Worm (Caenorhabditis elegans): ENCODE results near the gene lpr-3.

lpr-3 gene

ce11 chrX:11047183-11047582 is 10.0 kb upstream of the lpr-3 start, which contains the start of gene clc-1:
Gene clc-1 (plus strand): TSS chrX:11047446.
- TF ChIP-seq T22C8.4 (GFP tag; IDR thresholded peaks at IDR 0.05) (no peak), flt-1 (GFP tag; IDR thresholded peaks at IDR 0.05) (no peak), med-1 (GFP tag; optimal IDR thresholded peaks at IDR 0.05; ENCODE audit: insufficient read depth) (no peak)

ce11 chrX:11050335-11050734 is 6.9 kb upstream of the lpr-3 start:
- no peak for TF ChIP-seq klf-2 (GFP tag; conservative IDR thresholded peaks at IDR 0.05)
- TF ChIP-seq ref-1 (GFP tag; conservative IDR thresholded peaks at IDR 0.05): no peak
- TF ChIP-seq ztf-23 (GFP tag; IDR thresholded peaks at IDR 0.05): no peak
- TF ChIP-seq flt-1 (GFP tag; IDR thresholded peaks at IDR 0.05): no peak
- no peak for TF ChIP-seq T22C8.4 (GFP tag; IDR thresholded peaks at IDR 0.05)
- TF ChIP-seq tab-1 (GFP tag; IDR thresholded peaks at IDR 0.05): no peak
- no peak for TF ChIP-seq med-1 (GFP tag; optimal IDR thresholded peaks at IDR 0.05; ENCODE audit: insufficient read depth)

DNA sequence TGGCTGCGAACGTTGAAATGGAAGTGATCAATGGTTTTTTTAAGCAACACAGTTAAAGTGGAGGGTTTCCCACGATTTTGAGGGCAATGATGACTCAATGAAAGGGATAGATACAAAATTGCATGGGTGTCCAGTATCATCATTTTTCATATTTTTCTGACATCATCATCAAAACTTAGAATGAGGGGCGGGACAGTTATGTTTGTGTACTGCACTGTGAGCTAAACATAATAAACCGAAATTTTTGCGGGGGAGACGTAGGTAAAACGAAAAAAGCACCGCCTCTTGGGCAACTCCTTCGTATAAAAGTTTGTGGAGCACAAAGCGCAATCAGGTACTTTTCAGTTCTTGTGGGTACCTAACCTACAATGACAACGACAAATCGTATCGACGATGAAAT is 3.6 kb upstream of the lpr-3 start, which contains the start of gene C09F12.2:
TSS of gene C09F12.2 (plus strand) at position 301 of the 400 bp plus-strand sequence.
- TF ChIP-seq tab-1 (GFP tag; IDR thresholded peaks at IDR 0.05): no peak

- no peak for TF ChIP-seq klf-2 (GFP tag; conservative IDR thresholded peaks at IDR 0.05)
- no peak for TF ChIP-seq med-1 (GFP tag; optimal IDR thresholded peaks at IDR 0.05; ENCODE audit: insufficient read depth)
- no peak for TF ChIP-seq ztf-29 (GFP tag; IDR thresholded peaks at IDR 0.05)
- no peak for TF ChIP-seq flt-1 (GFP tag; IDR thresholded peaks at IDR 0.05)
- TF ChIP-seq T22C8.4 (GFP tag; IDR thresholded peaks at IDR 0.05): no peak
- no peak for TF ChIP-seq ref-1 (GFP tag; conservative IDR thresholded peaks at IDR 0.05)
- TF ChIP-seq tab-1 (GFP tag; IDR thresholded peaks at IDR 0.05): no peak
- TF ChIP-seq cog-1 (tag; optimal IDR thresholded peaks at IDR 0.05): no peak
- TF ChIP-seq ztf-23 (GFP tag; IDR thresholded peaks at IDR 0.05): no peak
These were observed 2.5 kb downstream of the lpr-3 start, which contains the start of gene lpr-6 for ce11 chrX:11059744-11060143. Gene lpr-6 (plus strand): TSS chrX:11059994.

DNA sequence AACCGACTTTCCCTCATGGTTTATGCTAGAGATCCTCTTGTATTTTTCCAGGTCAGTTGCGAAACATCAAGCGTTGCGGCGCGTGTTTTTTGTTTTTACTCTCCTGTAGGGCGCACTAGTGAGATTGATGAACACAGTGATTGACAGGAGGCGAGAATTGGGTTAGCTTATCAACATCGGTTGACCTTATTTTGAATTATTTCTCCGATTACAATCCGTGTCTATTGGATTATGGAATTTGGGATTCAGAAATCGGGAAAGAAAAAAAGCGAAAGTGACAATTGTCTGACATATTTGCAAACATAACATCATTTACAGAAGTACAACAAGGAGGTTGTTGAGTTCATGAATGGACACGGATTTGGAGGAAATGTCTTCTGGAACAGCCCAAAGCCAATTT is 3.7 kb downstream of the lpr-3 start:
- TF ChIP-seq ref-1 (GFP tag; conservative IDR thresholded peaks at IDR 0.05) (no peak), ztf-23 (GFP tag; IDR thresholded peaks at IDR 0.05) (no peak), flt-1 (GFP tag; IDR thresholded peaks at IDR 0.05) (no peak), T22C8.4 (GFP tag; IDR thresholded peaks at IDR 0.05) (no peak), cog-1 (tag; optimal IDR thresholded peaks at IDR 0.05) (no peak), med-1 (GFP tag; optimal IDR thresholded peaks at IDR 0.05; ENCODE audit: insufficient read depth) (no peak), klf-2 (GFP tag; conservative IDR thresholded peaks at IDR 0.05) (no peak), tab-1 (GFP tag; IDR thresholded peaks at IDR 0.05) (no peak), ztf-29 (GFP tag; IDR thresholded peaks at IDR 0.05) (no peak)

DNA sequence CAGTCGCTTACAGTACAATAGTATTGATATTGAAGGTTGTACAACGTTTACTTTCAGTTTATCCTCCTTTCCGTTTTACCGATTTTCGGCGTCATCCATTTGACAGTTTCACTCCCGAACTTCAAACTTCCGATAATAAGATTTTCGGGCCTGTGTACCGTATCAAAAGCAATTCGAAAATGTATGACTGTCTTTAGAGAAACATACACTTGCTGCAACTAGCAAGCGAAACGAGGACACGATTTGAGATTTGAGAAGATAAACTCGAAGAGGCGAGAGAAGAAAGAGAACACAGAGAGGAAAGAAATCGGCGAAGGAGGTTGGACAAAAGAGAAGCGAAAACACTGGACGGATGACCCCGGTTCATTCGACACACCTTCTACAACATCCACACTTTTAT is 4.7 kb downstream of the lpr-3 start, which contains the start of gene lpr-5:
TSS of gene lpr-5 (plus strand) at position 220 of the 400 bp plus-strand sequence.
- no peak for TF ChIP-seq klf-2 (GFP tag; conservative IDR thresholded peaks at IDR 0.05)
- TF ChIP-seq ref-1 (GFP tag; conservative IDR thresholded peaks at IDR 0.05): no peak
- TF ChIP-seq T22C8.4 (GFP tag; IDR thresholded peaks at IDR 0.05): no peak
- no peak for TF ChIP-seq tab-1 (GFP tag; IDR thresholded peaks at IDR 0.05)
- no peak for TF ChIP-seq med-1 (GFP tag; optimal IDR thresholded peaks at IDR 0.05; ENCODE audit: insufficient read depth)
- no peak for TF ChIP-seq ztf-23 (GFP tag; IDR thresholded peaks at IDR 0.05)
- TF ChIP-seq cog-1 (tag; optimal IDR thresholded peaks at IDR 0.05): no peak
- no peak for TF ChIP-seq flt-1 (GFP tag; IDR thresholded peaks at IDR 0.05)
- TF ChIP-seq ztf-29 (GFP tag; IDR thresholded peaks at IDR 0.05): no peak

ce11 chrX:11064799-11065198 is 7.6 kb downstream of the lpr-3 start, which contains the start of gene lpr-4:
Gene lpr-4 (plus strand): TSS chrX:11065126.
- TF ChIP-seq cog-1 (tag; optimal IDR thresholded peaks at IDR 0.05): no peak
- no peak for TF ChIP-seq klf-2 (GFP tag; conservative IDR thresholded peaks at IDR 0.05)
- TF ChIP-seq med-1 (GFP tag; optimal IDR thresholded peaks at IDR 0.05; ENCODE audit: insufficient read depth): no peak
- TF ChIP-seq flt-1 (GFP tag; IDR thresholded peaks at IDR 0.05): no peak
- TF ChIP-seq ref-1 (GFP tag; conservative IDR thresholded peaks at IDR 0.05): no peak
- no peak for TF ChIP-seq tab-1 (GFP tag; IDR thresholded peaks at IDR 0.05)
- TF ChIP-seq T22C8.4 (GFP tag; IDR thresholded peaks at IDR 0.05): no peak
- TF ChIP-seq ztf-23 (GFP tag; IDR thresholded peaks at IDR 0.05): no peak

- TF ChIP-seq klf-2 (GFP tag; conservative IDR thresholded peaks at IDR 0.05) (no peak), ztf-23 (GFP tag; IDR thresholded peaks at IDR 0.05) (no peak), ztf-29 (GFP tag; IDR thresholded peaks at IDR 0.05) (no peak), ref-1 (GFP tag; conservative IDR thresholded peaks at IDR 0.05) (no peak), cog-1 (tag; optimal IDR thresholded peaks at IDR 0.05) (no peak), tab-1 (GFP tag; IDR thresholded peaks at IDR 0.05) (no peak), med-1 (GFP tag; optimal IDR thresholded peaks at IDR 0.05; ENCODE audit: insufficient read depth) (no peak), flt-1 (GFP tag; IDR thresholded peaks at IDR 0.05) (no peak), T22C8.4 (GFP tag; IDR thresholded peaks at IDR 0.05) (no peak)
These were observed 10.1 kb downstream of the lpr-3 start for ce11 chrX:11067256-11067655.

ce11 chrX:11068334-11068733 is 11.1 kb downstream of the lpr-3 start, which contains the start of gene apt-9:
Gene apt-9 (plus strand): TSS chrX:11068527.
- no peak for TF ChIP-seq klf-2 (GFP tag; conservative IDR thresholded peaks at IDR 0.05)
- no peak for TF ChIP-seq tab-1 (GFP tag; IDR thresholded peaks at IDR 0.05)
- no peak for TF ChIP-seq med-1 (GFP tag; optimal IDR thresholded peaks at IDR 0.05; ENCODE audit: insufficient read depth)
- TF ChIP-seq ztf-29 (GFP tag; IDR thresholded peaks at IDR 0.05): no peak
- TF ChIP-seq ztf-23 (GFP tag; IDR thresholded peaks at IDR 0.05): no peak

DNA sequence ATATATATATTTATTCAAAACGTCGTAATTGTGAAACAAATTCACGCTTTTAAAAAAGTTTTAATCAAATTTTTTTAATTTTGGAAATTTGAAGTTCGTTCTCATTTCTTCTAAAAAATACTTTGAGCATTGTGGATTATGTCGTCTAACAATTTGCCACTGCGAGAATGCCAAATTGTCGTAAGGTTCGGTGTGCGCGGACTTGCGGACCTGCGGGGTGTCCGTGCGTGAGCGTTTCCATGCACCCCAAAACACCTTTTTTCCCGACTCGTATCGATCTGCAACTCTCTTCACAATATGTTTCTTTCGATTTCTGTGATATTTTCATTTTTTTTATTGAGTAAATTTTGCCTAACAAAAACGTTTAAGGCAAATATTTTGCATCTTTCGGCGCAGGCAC is 15.5 kb downstream of the lpr-3 start:
- TF ChIP-seq ztf-23 (GFP tag; IDR thresholded peaks at IDR 0.05): 0 out of 2 replicates have a peak, but pooled peaks have one; percentile 51
- TF ChIP-seq flt-1 (GFP tag; IDR thresholded peaks at IDR 0.05): no peak; the same call in 1 of the 2 replicates

DNA sequence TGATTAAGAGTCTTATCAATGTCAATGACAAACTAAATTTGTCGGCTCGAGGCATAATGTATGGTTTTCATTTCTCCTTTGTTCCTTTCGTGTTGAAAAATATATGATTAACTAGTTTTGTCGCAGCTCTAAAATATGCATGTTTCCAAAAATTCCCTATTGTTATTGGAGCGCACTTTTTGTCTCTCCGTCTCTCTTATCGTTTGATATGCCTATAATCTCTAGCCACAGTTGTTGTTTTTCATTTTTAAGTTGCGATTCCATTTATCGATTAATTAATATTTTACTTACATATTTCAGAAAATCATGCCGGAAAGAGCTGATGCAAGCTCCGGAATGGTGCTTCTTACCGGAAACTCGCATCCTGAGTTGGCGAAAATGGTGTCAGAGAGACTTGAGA is 16.2 kb downstream of the lpr-3 start, which contains the start of gene W04G3.5:
TSS of gene W04G3.5 (plus strand) at position 301 of the 400 bp plus-strand sequence.
- TF ChIP-seq tab-1 (GFP tag; IDR thresholded peaks at IDR 0.05) (no peak), ztf-23 (GFP tag; IDR thresholded peaks at IDR 0.05) (no peak), med-1 (GFP tag; optimal IDR thresholded peaks at IDR 0.05; ENCODE audit: insufficient read depth) (no peak)
